Worm (Caenorhabditis elegans) whole organism, L1 larva: Measurements from ENCODE around the gene C33D3.4.

Experiments used
- aha-1 ChIP-seq: fragments of 150-350 bp; optimal IDR thresholded peaks from 2 replicates; lab custom pipeline; 2014; ENCODE audit warnings: missing biosample characterization, missing genetic modification characterization
- aly-2 ChIP-seq: fragments of 150-350 bp; optimal IDR thresholded peaks from 2 replicates; lab custom pipeline; 2014; ENCODE audit warnings: missing biosample characterization, missing genetic modification characterization
- ceh-8 ChIP-seq: fragments of 200-800 bp; sonication (Bioruptor generic); optimal IDR thresholded peaks from 2 replicates; lab custom pipeline; 2018; ENCODE audit warnings: mild to moderate bottlenecking, missing genetic modification characterization, moderate library complexity, missing compliant biosample characterization
- ceh-82 ChIP-seq, 3 experiments: fragments of 150-350 bp in 1 of 3; sonication (generic microtip) in 2 of 3; optimal IDR thresholded peaks; 2 replicates each; lab custom pipeline; 2014 to 2017; ENCODE audit warnings: missing biosample characterization in 3 of 3, missing genetic modification characterization in 3 of 3
- ceh-88 ChIP-seq: fragments of 200-800 bp; sonication (Bioruptor generic); IDR thresholded peaks from 2 replicates; pipeline ENCODE4 v1.3.6; 2022; ENCODE audit warnings: missing genetic modification characterization, missing compliant biosample characterization
- ces-1 ChIP-seq: fragments of 150-350 bp; optimal IDR thresholded peaks from 2 replicates; lab custom pipeline; 2014; ENCODE audit warnings: missing biosample characterization, missing genetic modification reagents, missing genetic modification characterization
- dsc-1 ChIP-seq: sonication (generic microtip); optimal IDR thresholded peaks from 2 replicates; lab custom pipeline; 2016; ENCODE audit warnings: mild to moderate bottlenecking, missing genetic modification characterization, missing compliant biosample characterization
- efl-1 ChIP-seq, 4 experiments: fragments of 150-350 bp; optimal IDR thresholded peaks in 3 of 4; peaks in 1 of 4; 1 replicate in 1 of 4; 2 replicates in 3 of 4; lab custom pipeline; 2014; ENCODE audit warnings: missing biosample characterization in 2 of 4, missing genetic modification characterization in 2 of 4, missing genetic modification reagents in 2 of 4
- egl-27 ChIP-seq, 2 experiments: fragments of 150-350 bp in 1 of 2; sonication (generic microtip); optimal IDR thresholded peaks; 3 replicates each; lab custom pipeline; 2017 to 2018; ENCODE audit warnings: missing biosample characterization in 2 of 2, missing genetic modification characterization in 2 of 2, missing genetic modification reagents in 2 of 2
- elt-2 ChIP-seq: sonication (generic microtip); optimal IDR thresholded peaks from 2 replicates; lab custom pipeline; 2016; ENCODE audit warnings: missing genetic modification characterization, mild to moderate bottlenecking, inconsistent platforms, missing compliant biosample characterization, missing genetic modification reagents
- elt-3 ChIP-seq, 6 experiments: fragments of 150-350 bp in 1 of 6; sonication (generic microtip); optimal IDR thresholded peaks; 2 replicates each; lab custom pipeline; 2017 to 2018; ENCODE audit warnings: missing biosample characterization in 6 of 6, missing genetic modification characterization in 6 of 6, inconsistent platforms in 1 of 6
- fkh-4 ChIP-seq: sonication (generic microtip); optimal IDR thresholded peaks from 2 replicates; lab custom pipeline; 2016; ENCODE audit warnings: missing compliant biosample characterization, missing genetic modification characterization, borderline replicate concordance
- fkh-8 ChIP-seq: sonication (generic microtip); optimal IDR thresholded peaks from 2 replicates; lab custom pipeline; 2016; ENCODE audit warnings: mild to moderate bottlenecking, missing genetic modification characterization, missing compliant biosample characterization
- irx-1 ChIP-seq: sonication (generic microtip); optimal IDR thresholded peaks from 2 replicates; lab custom pipeline; 2016; ENCODE audit warnings: missing genetic modification characterization, missing compliant biosample characterization
- jun-1 ChIP-seq: fragments of 150-350 bp; optimal IDR thresholded peaks from 2 replicates; lab custom pipeline; 2014; ENCODE audit warnings: missing biosample characterization, missing genetic modification reagents, missing genetic modification characterization
- lin-14 ChIP-seq: fragments of 200-800 bp; sonication (Bioruptor generic); optimal IDR thresholded peaks from 2 replicates; lab custom pipeline; 2018; ENCODE audit warnings: mild to moderate bottlenecking, missing genetic modification characterization, moderate library complexity, missing compliant biosample characterization
- lin-15B ChIP-seq: fragments of 150-350 bp; sonication (generic microtip); optimal IDR thresholded peaks from 3 replicates; lab custom pipeline; 2014; ENCODE audit warnings: missing biosample characterization, missing genetic modification characterization
- nhr-12 ChIP-seq: sonication (generic microtip); optimal IDR thresholded peaks from 2 replicates; lab custom pipeline; 2017; ENCODE audit warnings: missing biosample characterization, missing genetic modification characterization
- nhr-237 ChIP-seq: fragments of 150-350 bp; optimal IDR thresholded peaks from 2 replicates; lab custom pipeline; 2014; ENCODE audit warnings: missing biosample characterization, missing genetic modification characterization
- nhr-77 ChIP-seq: fragments of 150-350 bp; optimal IDR thresholded peaks from 2 replicates; lab custom pipeline; 2014; ENCODE audit warnings: missing biosample characterization, missing genetic modification characterization
- pag-3 ChIP-seq: sonication (generic microtip); optimal IDR thresholded peaks from 2 replicates; lab custom pipeline; 2017; ENCODE audit warnings: missing genetic modification characterization, mild to moderate bottlenecking, missing compliant biosample characterization, antibody characterized with exemption, borderline replicate concordance; ENCODE audit not compliant: insufficient read depth
- pqm-1 ChIP-seq: sonication (generic microtip); optimal IDR thresholded peaks from 3 replicates; lab custom pipeline; 2017; ENCODE audit warnings: missing biosample characterization, missing genetic modification characterization
- snu-23 ChIP-seq: sonication (generic microtip); optimal IDR thresholded peaks from 2 replicates; lab custom pipeline; 2016; ENCODE audit warnings: missing genetic modification characterization, missing compliant biosample characterization
- sox-4 ChIP-seq: sonication (generic microtip); optimal IDR thresholded peaks from 2 replicates; lab custom pipeline; 2016; ENCODE audit warnings: missing genetic modification characterization, missing compliant biosample characterization
- sup-37 ChIP-seq: fragments of 200-800 bp; sonication (Bioruptor generic); optimal IDR thresholded peaks from 2 replicates; lab custom pipeline; 2018; ENCODE audit warnings: mild to moderate bottlenecking, missing genetic modification characterization, missing compliant biosample characterization
- tlp-1 ChIP-seq: fragments of 150-350 bp; optimal IDR thresholded peaks from 2 replicates; lab custom pipeline; 2014; ENCODE audit warnings: missing biosample characterization, missing genetic modification characterization
- unc-62 ChIP-seq: fragments of 150-350 bp; optimal IDR thresholded peaks from 2 replicates; lab custom pipeline; 2014; ENCODE audit warnings: missing biosample characterization, missing genetic modification reagents, missing genetic modification characterization
- unc-86 ChIP-seq: sonication (generic microtip); optimal IDR thresholded peaks from 2 replicates; lab custom pipeline; 2016; ENCODE audit warnings: missing genetic modification characterization, missing compliant biosample characterization
- ztf-11 ChIP-seq, 2 experiments: sonication (generic microtip); optimal IDR thresholded peaks; 2 replicates each; lab custom pipeline; 2016 to 2017; ENCODE audit warnings: missing genetic modification characterization in 2 of 2, missing biosample characterization in 1 of 2, missing compliant biosample characterization in 1 of 2

The C33D3.4 gene

DNA sequence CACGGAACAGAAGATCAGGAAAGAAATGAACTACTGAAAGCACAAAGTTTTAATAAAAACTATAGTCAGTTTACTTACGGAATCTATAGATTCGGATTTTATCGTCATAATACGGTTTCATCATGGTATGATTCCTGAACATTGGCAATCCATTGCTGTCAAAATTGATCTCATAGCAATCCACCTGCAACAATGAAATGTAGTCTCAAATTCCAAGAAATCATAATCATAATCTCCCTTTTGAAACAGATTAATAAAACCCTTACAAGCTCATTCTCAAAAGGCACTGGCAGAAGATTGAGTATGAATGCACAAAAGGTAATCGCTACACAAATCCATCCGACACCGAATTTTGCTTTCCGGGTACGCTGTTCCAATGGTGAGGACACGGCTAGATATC is 26.5 kb upstream of the C33D3.4 start:
- TF ChIP-seq fkh-4 (tag; lab: Kevin White, UChicago), result peak; percentile 7
- TF ChIP-seq egl-27 (tag; optimal IDR thresholded peaks at IDR 0.05; lab: Kevin White, UChicago), result no peak
- peak; percentile 93 for TF ChIP-seq dsc-1 (tag; lab: Kevin White, UChicago)
- TF ChIP-seq ceh-82 (tag; optimal IDR thresholded peaks at IDR 0.05; lab: Kevin White, UChicago), result no peak
- no peak for TF ChIP-seq pag-3 (tag; lab: Kevin White, UChicago)
- TF ChIP-seq ceh-88 (GFP tag; lab: Robert Waterston, UW), result no peak
- TF ChIP-seq fkh-8 (tag; lab: Kevin White, UChicago), result peak; percentile 45
- TF ChIP-seq lin-15B, result no peak
- TF ChIP-seq sox-4 (tag; lab: Kevin White, UChicago), result peak; percentile 32

DNA sequence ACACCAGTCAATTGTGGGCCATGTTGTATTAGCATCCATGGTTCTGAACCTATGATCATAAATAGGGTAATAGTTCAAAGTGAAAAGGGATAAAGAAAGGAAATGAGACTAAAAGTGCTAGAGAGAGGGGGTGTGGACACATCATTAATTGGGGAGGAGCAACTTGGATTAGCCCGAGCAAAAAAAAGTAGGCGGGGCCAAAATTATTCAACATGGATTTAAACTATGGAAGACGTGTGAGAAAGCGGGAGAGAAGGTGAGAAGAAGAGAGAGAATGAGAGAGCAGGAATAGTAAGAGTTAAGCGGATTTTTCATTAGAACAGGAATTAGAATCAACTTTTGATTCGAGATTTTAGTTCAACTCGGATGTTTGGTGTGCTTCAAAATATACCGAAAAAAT is 25.3 kb upstream of the C33D3.4 start, which contains the start of gene C39B10.1:
C39B10.1 (minus strand) TSS at position 101 of the 400 bp plus-strand sequence.
- TF ChIP-seq irx-1 (no peak), nhr-77 (tag; lab: Kevin White, UChicago) (no peak), elt-2 (tag; lab: Kevin White, UChicago) (no peak), dsc-1 (tag; lab: Kevin White, UChicago) (peak; percentile 58), efl-1 (optimal IDR thresholded peaks at IDR 0.05; lab: Kevin White, UChicago) (no peak), efl-1 (GFP tag; optimal IDR thresholded peaks at IDR 0.05 in 1 of 2; lab: Kevin White, UChicago) (peak in 1 of 2 experiments; percentile 41), nhr-237 (tag; lab: Kevin White, UChicago) (no peak), sup-37 (no peak), jun-1 (tag; lab: Kevin White, UChicago) (no peak), unc-86 (no peak)

DNA sequence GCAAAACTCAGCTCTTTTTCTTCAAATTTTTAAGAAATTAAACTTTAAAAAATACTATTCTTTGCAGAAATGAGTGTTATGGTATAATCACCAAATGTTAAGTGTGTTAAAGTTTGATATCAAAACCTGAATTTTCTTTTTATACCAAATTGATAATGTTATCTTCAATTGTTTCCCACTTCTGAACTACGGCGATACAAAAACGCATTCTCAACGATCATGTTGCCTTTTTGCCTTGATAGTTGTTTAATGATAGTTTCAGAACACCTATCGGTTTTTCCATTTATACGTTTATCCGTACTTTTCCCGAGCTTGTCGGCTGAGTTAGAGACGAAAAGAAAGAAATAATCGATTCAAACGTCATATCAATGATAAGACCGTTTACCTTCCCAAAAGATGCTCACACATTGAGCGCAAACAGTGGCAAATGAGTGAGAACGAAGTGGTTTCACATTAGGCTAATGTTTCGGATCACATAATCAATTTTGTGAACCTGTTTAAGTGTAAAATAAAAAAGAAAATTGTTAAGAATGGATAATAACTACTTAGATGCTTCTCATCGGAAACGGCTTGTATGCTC is 13.8 kb upstream of the C33D3.4 start, which contains the start of gene elt-4:
elt-4 (plus strand) TSS at position 530 of the 580 bp plus-strand sequence.
- TF ChIP-seq jun-1 (tag; lab: Kevin White, UChicago) (no peak), aly-2 (tag; lab: Kevin White, UChicago) (no peak), aha-1 (no peak), ceh-8 (GFP tag; lab: Kevin White, UChicago) (no peak), tlp-1 (tag; lab: Kevin White, UChicago) (no peak)

DNA sequence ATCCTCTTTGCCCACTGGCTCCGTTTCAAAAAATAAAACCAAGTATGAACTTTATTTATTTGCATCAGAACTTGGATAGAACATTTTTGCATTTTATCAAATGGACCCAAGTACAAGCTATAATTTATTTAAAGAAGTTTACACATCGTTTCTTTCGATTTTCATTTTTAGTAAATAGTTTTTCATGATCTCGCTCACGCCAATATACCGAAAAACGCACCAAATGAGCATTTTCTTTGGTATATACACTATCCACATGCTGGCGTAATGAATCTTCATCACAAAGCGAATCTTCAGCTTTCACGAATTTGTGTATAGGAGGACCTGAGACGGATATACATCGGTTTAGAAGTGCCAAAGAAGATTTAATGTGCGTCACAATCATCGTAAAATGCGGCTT is 12.3 kb upstream of the C33D3.4 start, which contains the start of gene C39B10.7:
C39B10.7 (plus strand) TSS at position 301 of the 400 bp plus-strand sequence.
- TF ChIP-seq unc-62 (GFP tag; lab: Kevin White, UChicago) (no peak), snu-23 (GFP tag; lab: Kevin White, UChicago) (no peak), ztf-11 (tag; optimal IDR thresholded peaks at IDR 0.05; lab: Kevin White, UChicago) (no peak), ces-1 (GFP tag; lab: Kevin White, UChicago) (no peak)

DNA sequence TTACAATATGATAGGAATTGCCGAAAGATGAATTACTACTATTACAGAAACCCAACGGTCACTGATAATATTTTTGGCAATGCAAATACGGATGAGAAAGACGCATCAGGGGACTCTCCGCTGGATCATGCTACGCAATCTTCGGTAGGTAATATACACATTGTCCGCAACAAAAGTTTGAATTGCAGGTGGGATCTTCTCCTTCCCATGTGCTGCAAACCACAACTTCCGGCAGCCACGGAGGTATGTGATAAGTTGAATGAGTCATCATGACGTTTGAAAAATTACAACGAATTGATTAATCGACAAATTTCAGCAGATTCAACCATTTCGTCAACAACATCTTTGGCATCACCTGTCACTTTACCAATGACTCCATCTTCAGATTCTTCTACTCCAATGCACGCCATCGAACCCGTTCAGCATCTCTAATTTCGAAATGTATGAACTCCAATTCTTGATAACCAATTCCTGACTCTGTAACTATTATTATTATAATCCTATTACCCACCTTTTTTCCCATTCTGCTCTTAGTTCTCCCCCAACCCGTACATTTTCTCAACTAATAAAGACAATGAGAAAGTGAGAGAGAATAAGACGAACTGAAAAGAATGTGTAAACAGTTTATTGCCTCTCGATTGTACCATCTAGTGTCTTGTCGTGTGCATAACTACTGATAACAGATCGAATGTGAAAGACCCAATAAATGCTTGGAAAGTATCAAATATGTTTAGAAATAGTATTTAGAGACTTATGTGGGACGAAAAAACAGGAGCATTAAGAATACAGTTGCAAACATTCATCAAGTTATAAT is 11.5 kb upstream of the C33D3.4 start:
- TF ChIP-seq elt-3 (tag; optimal IDR thresholded peaks at IDR 0.05; lab: Kevin White, UChicago), result no peak
- TF ChIP-seq dsc-1 (tag; lab: Kevin White, UChicago), result no peak
- peak; percentile 11 for TF ChIP-seq jun-1 (tag; lab: Kevin White, UChicago)
- peak; percentile 9 for TF ChIP-seq lin-14

DNA sequence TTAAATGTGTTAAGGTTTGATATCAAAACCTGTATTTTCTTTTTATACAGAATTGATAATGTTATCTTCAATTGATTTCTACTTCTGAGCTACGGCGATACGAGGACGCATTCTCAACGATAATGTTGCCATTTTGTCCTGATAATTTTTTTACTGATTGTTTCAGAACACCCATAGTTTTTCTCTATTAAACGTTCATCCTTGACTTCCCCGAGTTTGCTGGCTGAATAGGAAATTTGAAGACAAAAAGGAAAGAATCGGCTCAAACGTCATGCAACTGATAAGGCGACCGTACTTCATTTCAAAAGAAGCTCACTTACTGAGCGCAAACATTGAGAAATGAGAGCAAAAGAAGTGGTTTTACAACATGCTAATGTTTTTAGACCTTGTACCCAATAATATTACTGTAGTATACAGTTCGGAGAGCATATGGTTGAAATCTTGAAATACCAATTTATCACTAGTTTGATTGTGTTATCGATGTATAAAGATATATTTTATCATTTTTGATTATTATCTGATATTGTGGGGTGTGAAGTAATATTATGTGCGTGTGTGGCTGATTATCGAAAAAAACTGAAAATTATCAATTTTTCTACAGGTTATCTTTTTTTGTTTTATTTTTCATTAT is 9.6 kb upstream of the C33D3.4 start:
- no peak for TF ChIP-seq efl-1 (optimal IDR thresholded peaks at IDR 0.05; lab: Kevin White, UChicago)
- TF ChIP-seq efl-1 (GFP tag; optimal IDR thresholded peaks at IDR 0.05 in 1 of 2; lab: Kevin White, UChicago), result peak in 1 of 2 experiments; percentile 2
- TF ChIP-seq nhr-12 (tag; lab: Kevin White, UChicago), result no peak
- peak; percentile 36 for TF ChIP-seq pqm-1 (tag; lab: Kevin White, UChicago)
